Worm (Caenorhabditis elegans): ENCODE measurements around the gene M110.10.

M110.10 gene

ce11 chrII:8212680-8213079, 1.6 kb downstream of the M110.10 start, which contains the start of gene twk-3:
Gene twk-3 (minus strand): TSS chrII:8212780.
- TF ChIP-seq nfya-1 (tag; optimal IDR thresholded peaks at IDR 0.05), result no peak
- no peak for TF ChIP-seq K02D7.2 (tag; optimal IDR thresholded peaks at IDR 0.05)
- TF ChIP-seq ref-2 (tag; optimal IDR thresholded peaks at IDR 0.05), result no peak
- TF ChIP-seq zip-5 (tag; optimal IDR thresholded peaks at IDR 0.05), result no peak
- TF ChIP-seq elt-4 (tag; optimal IDR thresholded peaks at IDR 0.05), result no peak
- no peak for TF ChIP-seq ttx-3 (tag; optimal IDR thresholded peaks at IDR 0.05)
- no peak for TF ChIP-seq ceh-19 (GFP tag; optimal IDR thresholded peaks at IDR 0.05)
- TF ChIP-seq nhr-11 (tag; optimal IDR thresholded peaks at IDR 0.05), result no peak
- TF ChIP-seq odd-2 (tag; optimal IDR thresholded peaks at IDR 0.05), result no peak
- TF ChIP-seq eyg-1 (tag; optimal IDR thresholded peaks at IDR 0.05), result no peak
- no peak for TF ChIP-seq fkh-10 (GFP tag; optimal IDR thresholded peaks at IDR 0.05)
- no peak for TF ChIP-seq pha-4 (tag; optimal IDR thresholded peaks at IDR 0.05)

DNA sequence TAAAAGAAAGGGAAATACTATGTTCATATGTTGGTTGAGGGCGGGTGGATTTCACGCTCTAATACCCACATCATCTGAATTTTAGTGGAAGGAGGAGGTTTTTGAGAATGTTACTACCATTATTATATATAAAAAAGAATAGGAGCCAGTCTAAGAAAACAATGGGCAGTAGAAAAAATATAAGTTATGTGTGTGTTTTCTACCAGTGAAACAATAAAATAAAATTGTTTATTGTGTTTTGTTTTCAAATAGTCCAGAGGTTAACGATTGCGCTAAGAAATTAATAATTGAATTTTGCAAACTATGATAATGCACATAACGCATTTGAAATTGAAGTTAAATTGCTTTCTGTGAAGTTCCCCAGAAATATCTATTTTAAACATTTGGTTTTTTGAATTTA, 4.8 kb downstream of the M110.10 start, which contains the start of gene M110.8:
Gene M110.8, minus strand, starts transcription at position 101 of the 400 bp plus-strand sequence.
- TF ChIP-seq nhr-11 (tag; optimal IDR thresholded peaks at IDR 0.05) (no peak), fkh-10 (GFP tag; optimal IDR thresholded peaks at IDR 0.05) (no peak), C38D4.7 (GFP tag; optimal IDR thresholded peaks at IDR 0.05) (no peak), unc-3 (GFP tag; conservative IDR thresholded peaks at IDR 0.05) (no peak), unc-3 (tag; optimal IDR thresholded peaks at IDR 0.05) (no peak), ets-4 (tag; optimal IDR thresholded peaks at IDR 0.05) (no peak), fax-1 (tag; optimal IDR thresholded peaks at IDR 0.05) (no peak), ceh-22 (tag; optimal IDR thresholded peaks at IDR 0.05) (no peak), lim-6 (tag; optimal IDR thresholded peaks at IDR 0.05) (no peak), F13H6.1 (tag; optimal IDR thresholded peaks at IDR 0.05) (no peak), hlh-15 (tag; optimal IDR thresholded peaks at IDR 0.05) (no peak), dmd-4 (tag; optimal IDR thresholded peaks at IDR 0.05; ENCODE audit: borderline replicate concordance) (no peak), ceh-45 (GFP tag; IDR thresholded peaks at IDR 0.05) (no peak), K02D7.2 (tag; optimal IDR thresholded peaks at IDR 0.05) (no peak), Y22D7AL.16 (tag; optimal IDR thresholded peaks at IDR 0.05) (no peak), ceh-24 (tag; optimal IDR thresholded peaks at IDR 0.05) (no peak), dve-1 (tag; optimal IDR thresholded peaks at IDR 0.05) (no peak), unc-55 (GFP tag; optimal IDR thresholded peaks at IDR 0.05) (no peak), pat-9 (tag; optimal IDR thresholded peaks at IDR 0.05) (no peak), ceh-14 (tag; optimal IDR thresholded peaks at IDR 0.05) (no peak)

DNA sequence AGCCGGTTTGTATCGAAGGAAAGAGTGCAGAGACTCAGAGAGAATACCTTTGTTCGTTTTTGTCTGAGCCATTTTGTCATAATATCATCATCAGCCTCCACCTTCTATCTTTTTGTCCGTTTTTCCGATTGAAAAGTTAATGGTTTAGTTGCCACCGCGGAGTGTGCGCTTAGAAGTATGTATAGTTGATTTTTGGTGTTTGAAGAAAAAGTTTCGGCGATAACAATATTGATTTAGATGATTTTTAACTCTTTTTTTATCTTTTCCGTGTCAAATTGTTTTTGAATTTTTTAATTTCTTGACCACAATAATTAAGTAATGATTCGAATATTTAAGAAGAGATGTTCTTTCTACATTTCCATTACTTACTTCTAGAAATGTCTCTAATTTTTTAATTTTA, 8.7 kb downstream of the M110.10 start:
- TF ChIP-seq fkh-6 (tag; optimal IDR thresholded peaks at IDR 0.05) (no peak), ceh-6 (GFP tag; optimal IDR thresholded peaks at IDR 0.05) (no peak), odd-2 (tag; optimal IDR thresholded peaks at IDR 0.05) (no peak), nhr-11 (tag; optimal IDR thresholded peaks at IDR 0.05) (no peak), ets-4 (tag; optimal IDR thresholded peaks at IDR 0.05) (no peak), zip-5 (tag; optimal IDR thresholded peaks at IDR 0.05) (no peak), ceh-14 (tag; optimal IDR thresholded peaks at IDR 0.05) (no peak), ahr-1 (tag; optimal IDR thresholded peaks at IDR 0.05) (no peak), ceh-18 (tag; optimal IDR thresholded peaks at IDR 0.05) (no peak), pat-9 (tag; optimal IDR thresholded peaks at IDR 0.05) (no peak), ceh-19 (GFP tag; optimal IDR thresholded peaks at IDR 0.05) (no peak), pha-2 (tag; optimal IDR thresholded peaks at IDR 0.05) (no peak), ceh-34 (tag; optimal IDR thresholded peaks at IDR 0.05) (no peak), ceh-30 (tag; optimal IDR thresholded peaks at IDR 0.05) (no peak), syd-9 (tag; optimal IDR thresholded peaks at IDR 0.05) (no peak), pha-4 (tag; optimal IDR thresholded peaks at IDR 0.05) (no peak), pqm-1 (tag; optimal IDR thresholded peaks at IDR 0.05) (no peak), lin-11 (tag; optimal IDR thresholded peaks at IDR 0.05) (no peak), nhr-232 (tag; optimal IDR thresholded peaks at IDR 0.05) (no peak)

Measured in whole organism, late embryonic.